Fruit fly (Drosophila melanogaster): Measurements from ENCODE around the gene P5cr.
A peak's percentile ranks its signal among the peaks of the same experiment; 100 is the strongest.

Gene P5cr

DNA sequence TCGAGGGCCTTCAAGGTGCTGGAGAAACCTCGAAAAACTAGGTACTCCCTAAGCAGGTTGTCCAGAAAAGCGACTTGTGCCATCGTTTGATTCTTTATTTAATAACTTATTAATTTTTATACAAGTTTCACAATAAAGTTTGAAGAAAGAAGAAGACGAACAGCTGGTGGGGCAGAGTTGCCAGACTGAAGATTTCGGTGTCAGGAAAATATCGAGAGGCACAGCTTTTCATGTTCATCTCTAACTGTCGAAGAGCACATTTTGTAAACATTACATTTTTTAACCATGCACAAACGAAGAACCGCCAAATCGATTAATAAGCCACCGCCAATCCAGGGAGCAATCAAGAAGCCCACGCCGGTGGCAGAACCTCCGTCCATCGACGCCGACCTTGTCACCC is 4.9 kb upstream of the P5cr start, which contains the start of the genes CG6005 and CG14286 (continued):
- TF ChIP-seq lola (GFP tag; optimal IDR thresholded peaks at IDR 0.05) (peak in 1 of 3 experiments; percentile 2), Hr78 (GFP tag; optimal IDR thresholded peaks at IDR 0.05) (no peak), btn (GFP tag; optimal IDR thresholded peaks at IDR 0.05) (no peak), CG18011 (GFP tag; optimal IDR thresholded peaks at IDR 0.05) (peak; percentile 40), Trl (optimal IDR thresholded peaks at IDR 0.05) (no peak), Trl (GFP tag; optimal IDR thresholded peaks at IDR 0.05) (peak; percentile 64), CG17186 (GFP tag; optimal IDR thresholded peaks at IDR 0.05) (peak; percentile 29), Ada2b (GFP tag; IDR thresholded peaks at IDR 0.05) (0 out of 2 replicates have a peak, but pooled peaks have one; percentile 13), NC2β (GFP tag; optimal IDR thresholded peaks at IDR 0.05) (peak; percentile 38), p53 (GFP tag; optimal IDR thresholded peaks at IDR 0.05) (no peak), CG5180 (GFP tag; optimal IDR thresholded peaks at IDR 0.05) (no peak), CG7372 (GFP tag; IDR thresholded peaks at IDR 0.05) (peak; percentile 48; the same call in 1 of the 2 replicates), CG43689 (GFP tag; IDR thresholded peaks at IDR 0.05) (0 out of 2 replicates have a peak, but pooled peaks have one; percentile 8), crp (GFP tag; optimal IDR thresholded peaks at IDR 0.05) (peak; percentile 74 to 97), hbn (GFP tag; IDR thresholded peaks at IDR 0.05; ENCODE audit: partially characterized antibody) (peak; percentile 80), Pdp1 (GFP tag; optimal IDR thresholded peaks at IDR 0.05) (peak; percentile 32 to 66), lov (optimal IDR thresholded peaks at IDR 0.05) (no peak), lov (GFP tag; IDR thresholded peaks at IDR 0.05) (0 out of 3 replicates have a peak, but pooled peaks have one; percentile 26), oc (tag; optimal IDR thresholded peaks at IDR 0.05) (no peak), lbe (GFP tag; optimal IDR thresholded peaks at IDR 0.05) (no peak), pan (optimal IDR thresholded peaks at IDR 0.05) (no peak), pan (GFP tag; optimal IDR thresholded peaks at IDR 0.05 in 1 of 2, IDR thresholded peaks at IDR 0.05 in 1 of 2) (peak in 1 of 2 experiments; percentile 75), seq (GFP tag; IDR thresholded peaks at IDR 0.05) (peak; percentile 63; the same call in 1 of the 2 replicates), kah (GFP tag; optimal IDR thresholded peaks at IDR 0.05) (no peak), gsb (GFP tag; IDR thresholded peaks at IDR 0.05) (0 out of 2 replicates have a peak, but pooled peaks have one; percentile 27), Gsc (GFP tag; IDR thresholded peaks at IDR 0.05) (no peak), CG9215 (GFP tag; IDR thresholded peaks at IDR 0.05) (peak; percentile 67), rib (GFP tag; IDR thresholded peaks at IDR 0.05) (0 out of 2 replicates have a peak, but pooled peaks have one; percentile 42), cwo (GFP tag; optimal IDR thresholded peaks at IDR 0.05) (no peak), CG2116 (GFP tag; optimal IDR thresholded peaks at IDR 0.05) (peak; percentile 53), CG6689 (GFP tag; IDR thresholded peaks at IDR 0.05) (peak; percentile 32; the same call in 1 of the 2 replicates), D19B (GFP tag; optimal IDR thresholded peaks at IDR 0.05) (no peak), CG30020 (tag; optimal IDR thresholded peaks at IDR 0.05) (no peak), CG3838 (GFP tag; optimal IDR thresholded peaks at IDR 0.05) (no peak), Rfx (GFP tag; IDR thresholded peaks at IDR 0.05) (peak; percentile 93), CG11398 (GFP tag; optimal IDR thresholded peaks at IDR 0.05) (no peak), Atf-2 (GFP tag; optimal IDR thresholded peaks at IDR 0.05) (peak; percentile 49), nom (GFP tag; optimal IDR thresholded peaks at IDR 0.05) (no peak), Hmr (GFP tag; optimal IDR thresholded peaks at IDR 0.05) (peak; percentile 44), CG9817 (tag; optimal IDR thresholded peaks at IDR 0.05) (peak; percentile 46), Chrac-16 (GFP tag; optimal IDR thresholded peaks at IDR 0.05) (peak; percentile 67), CG42726 (GFP tag; IDR thresholded peaks at IDR 0.05; ENCODE audit: partially characterized antibody) (peak; percentile 43; the same call in 1 of the 2 replicates), ase (GFP tag; IDR thresholded peaks at IDR 0.05) (peak; percentile 64; the same call in 1 of the 3 replicates), Aef1 (GFP tag; IDR thresholded peaks at IDR 0.05) (peak; percentile 65), pfk (GFP tag; optimal IDR thresholded peaks at IDR 0.05) (no peak), Asciz (GFP tag; optimal IDR thresholded peaks at IDR 0.05) (no peak), ash1 (GFP tag; optimal IDR thresholded peaks at IDR 0.05) (no peak), CG13287 (GFP tag; IDR thresholded peaks at IDR 0.05; ENCODE audit: partially characterized antibody) (peak; percentile 88), CG18599 (GFP tag; optimal IDR thresholded peaks at IDR 0.05) (no peak), CG15073 (GFP tag; optimal IDR thresholded peaks at IDR 0.05) (no peak)
